Worm (Caenorhabditis elegans): Measurements from ENCODE around the gene C10A4.7.

ce11 chrX:7437949-7438348 lies 22.6 kb upstream of the C10A4.7 start, which contains the start of gene C01C10.2:
- TF ChIP-seq elt-3 (tag; optimal IDR thresholded peaks at IDR 0.05) (no peak), nfya-1 (tag; optimal IDR thresholded peaks at IDR 0.05; ENCODE audit: insufficient read depth) (peak; percentile 39), nhr-237 (tag; optimal IDR thresholded peaks at IDR 0.05) (no peak), mml-1 (tag; optimal IDR thresholded peaks at IDR 0.05) (no peak), unc-62 (GFP tag; optimal IDR thresholded peaks at IDR 0.05) (no peak), egl-27 (tag; optimal IDR thresholded peaks at IDR 0.05) (no peak), zag-1 (tag; optimal IDR thresholded peaks at IDR 0.05) (no peak), unc-39 (tag; optimal IDR thresholded peaks at IDR 0.05) (no peak)

Data from whole organism, L3 larva.